Fruit fly (Drosophila melanogaster) whole organism, embryonic: ENCODE results near the gene Son.

Experiments
- ATbp ChIP-seq: fragments of 200-800 bp; sonication (Bioruptor generic); optimal IDR thresholded peaks from 2 replicates; lab custom pipeline; 2017; ENCODE audit warnings: missing biosample characterization, mild to moderate bottlenecking, missing genetic modification characterization, missing genetic modification reagents
- Asciz ChIP-seq: fragments of 200-800 bp; sonication (Bioruptor generic); optimal IDR thresholded peaks from 2 replicates; lab custom pipeline; 2017; ENCODE audit warnings: missing biosample characterization, mild to moderate bottlenecking, missing genetic modification characterization, missing genetic modification reagents
- CG10267 ChIP-seq: fragments of 200-800 bp; sonication (Bioruptor generic); optimal IDR thresholded peaks from 2 replicates; lab custom pipeline; 2018; ENCODE audit warnings: missing biosample characterization, mild to moderate bottlenecking, missing genetic modification characterization, moderate library complexity
- CG10565 ChIP-seq: fragments of 200-800 bp; sonication (Bioruptor generic); optimal IDR thresholded peaks from 3 replicates; lab custom pipeline; 2016; ENCODE audit warnings: missing biosample characterization, mild to moderate bottlenecking, missing genetic modification characterization
- CG11456 ChIP-seq: fragments of 200-800 bp; sonication (Bioruptor generic); IDR thresholded peaks from 3 replicates; pipeline ENCODE4 v1.3.6; 2022; ENCODE audit warnings: missing biosample characterization, missing genetic modification characterization
- CG12236 ChIP-seq: fragments of 200-800 bp; sonication (Bioruptor generic); optimal IDR thresholded peaks from 2 replicates; lab custom pipeline; 2016; ENCODE audit warnings: missing biosample characterization, missing genetic modification characterization
- CG12391 ChIP-seq: fragments of 200-800 bp; sonication (Bioruptor generic); optimal IDR thresholded peaks from 3 replicates; lab custom pipeline; 2018; ENCODE audit warnings: missing biosample characterization, mild to moderate bottlenecking, missing genetic modification characterization, moderate library complexity
- CG12769 ChIP-seq: fragments of 200-800 bp; sonication (Bioruptor generic); optimal IDR thresholded peaks from 2 replicates; lab custom pipeline; 2019; ENCODE audit warnings: missing biosample characterization, mild to moderate bottlenecking, missing genetic modification characterization, moderate library complexity
- CG15601 ChIP-seq: fragments of 200-800 bp; sonication (Bioruptor generic); optimal IDR thresholded peaks from 3 replicates; lab custom pipeline; 2019; ENCODE audit warnings: missing biosample characterization, mild to moderate bottlenecking, missing genetic modification characterization, moderate library complexity
- CG1603 ChIP-seq: fragments of 200-800 bp; sonication (Bioruptor generic); optimal IDR thresholded peaks from 2 replicates; lab custom pipeline; 2019; ENCODE audit warnings: missing biosample characterization, mild to moderate bottlenecking, missing genetic modification characterization, moderate library complexity
- CG17359 ChIP-seq: fragments of 200-800 bp; sonication (Bioruptor generic); optimal IDR thresholded peaks from 3 replicates; lab custom pipeline; 2018; ENCODE audit warnings: missing biosample characterization, mild to moderate bottlenecking, missing genetic modification characterization, moderate library complexity
- CG17802 ChIP-seq: fragments of 200-800 bp; sonication (Bioruptor generic); optimal IDR thresholded peaks from 2 replicates; lab custom pipeline; 2018; ENCODE audit warnings: missing biosample characterization, mild to moderate bottlenecking, missing genetic modification characterization, moderate library complexity
- CG17829 ChIP-seq: fragments of 200-800 bp; optimal IDR thresholded peaks from 2 replicates; lab custom pipeline; 2019; ENCODE audit warnings: missing biosample characterization, mild to moderate bottlenecking, missing genetic modification characterization, moderate library complexity
- CG18619 ChIP-seq: fragments of 200-800 bp; sonication (Bioruptor generic); optimal IDR thresholded peaks from 3 replicates; lab custom pipeline; 2017; ENCODE audit warnings: missing biosample characterization, mild to moderate bottlenecking, missing genetic modification characterization
- CG43689 ChIP-seq: fragments of 200-800 bp; sonication (Bioruptor generic); IDR thresholded peaks from 2 replicates; pipeline ENCODE4 v1.3.6; 2022; ENCODE audit warnings: missing biosample characterization, missing genetic modification characterization
- CG5180 ChIP-seq: fragments of 200-800 bp; sonication (Bioruptor generic); optimal IDR thresholded peaks from 3 replicates; lab custom pipeline; 2017; ENCODE audit warnings: missing biosample characterization, missing genetic modification characterization, mild to moderate bottlenecking, moderate library complexity, missing genetic modification reagents
- CG6854 ChIP-seq: fragments of 200-800 bp; sonication (Bioruptor generic); optimal IDR thresholded peaks from 3 replicates; lab custom pipeline; 2017; ENCODE audit warnings: missing biosample characterization, mild to moderate bottlenecking, missing genetic modification characterization
- CG7357 ChIP-seq: fragments of 200-800 bp; sonication (Bioruptor generic); IDR thresholded peaks from 3 replicates; pipeline ENCODE4 v1.3.6; 2022; ENCODE audit warnings: missing biosample characterization, missing genetic modification characterization
- CG7372 ChIP-seq: fragments of 200-800 bp; sonication (Bioruptor generic); IDR thresholded peaks from 2 replicates; pipeline ENCODE4 v1.3.6; 2022; ENCODE audit warnings: missing biosample characterization, missing genetic modification characterization
- CG7928 ChIP-seq: fragments of 200-800 bp; sonication (Bioruptor generic); optimal IDR thresholded peaks from 2 replicates; lab custom pipeline; 2017; ENCODE audit warnings: missing biosample characterization, mild to moderate bottlenecking, missing genetic modification characterization
- CG8388 ChIP-seq: fragments of 200-800 bp; sonication (Bioruptor generic); optimal IDR thresholded peaks from 2 replicates; lab custom pipeline; 2019; ENCODE audit warnings: missing biosample characterization, mild to moderate bottlenecking, missing genetic modification characterization, moderate library complexity
- Dfd ChIP-seq, 2 experiments: fragments of >200 bp; optimal IDR thresholded peaks; 2 replicates each; lab custom pipeline; 2017; ENCODE audit warnings: missing biosample characterization in 2 of 2, missing genetic modification characterization in 2 of 2
- Gug ChIP-seq: fragments of 200-800 bp; sonication (Bioruptor generic); IDR thresholded peaks from 4 replicates; pipeline ENCODE4 v1.3.6; 2022; ENCODE audit warnings: missing biosample characterization, missing genetic modification characterization
- Hand ChIP-seq: fragments of 200-800 bp; sonication (Bioruptor generic); optimal IDR thresholded peaks from 2 replicates; lab custom pipeline; 2017; ENCODE audit warnings: mild to moderate bottlenecking, missing biosample characterization, missing genetic modification reagents, missing genetic modification characterization
- HmgD ChIP-seq: fragments of 200-800 bp; sonication (Bioruptor generic); optimal IDR thresholded peaks from 3 replicates; lab custom pipeline; 2016; ENCODE audit warnings: missing biosample characterization, missing genetic modification characterization
- Hmx ChIP-seq: fragments of 200-800 bp; sonication (Bioruptor generic); optimal IDR thresholded peaks from 2 replicates; lab custom pipeline; 2016; ENCODE audit warnings: missing biosample characterization, missing genetic modification characterization
- Mes4 ChIP-seq: fragments of 200-800 bp; sonication (Bioruptor generic); optimal IDR thresholded peaks from 2 replicates; lab custom pipeline; 2016; ENCODE audit warnings: missing biosample characterization, missing genetic modification characterization
- NC2α ChIP-seq: fragments of 200-800 bp; sonication (Bioruptor generic); optimal IDR thresholded peaks from 2 replicates; lab custom pipeline; 2016; ENCODE audit warnings: missing biosample characterization, missing genetic modification characterization
- NC2β ChIP-seq: fragments of 200-800 bp; sonication (Bioruptor generic); optimal IDR thresholded peaks from 2 replicates; lab custom pipeline; 2016; ENCODE audit warnings: missing biosample characterization, missing genetic modification characterization
- Pdp1 ChIP-seq, 2 experiments: fragments of 200-800 bp; sonication (Bioruptor generic); optimal IDR thresholded peaks; 3 replicates each; lab custom pipeline; 2016; ENCODE audit warnings: missing biosample characterization in 2 of 2, missing genetic modification characterization in 2 of 2, mild to moderate bottlenecking in 1 of 2, moderate library complexity in 1 of 2
- Sin3A ChIP-seq: fragments of >200 bp; optimal IDR thresholded peaks from 2 replicates; lab custom pipeline; 2018
- Sry-δ ChIP-seq: fragments of 200-800 bp; sonication (Bioruptor generic); optimal IDR thresholded peaks from 2 replicates; lab custom pipeline; 2016; ENCODE audit warnings: missing biosample characterization, missing genetic modification characterization
- ato ChIP-seq: fragments of 200-800 bp; sonication (Bioruptor generic); IDR thresholded peaks from 2 replicates; pipeline ENCODE4 v1.3.6; 2022; ENCODE audit warnings: missing biosample characterization, missing genetic modification characterization; ENCODE audit not compliant: partially characterized antibody
- bowl ChIP-seq: fragments of 200-800 bp; sonication (Bioruptor generic); IDR thresholded peaks from 2 replicates; pipeline ENCODE4 v1.3.6; 2022; ENCODE audit warnings: missing biosample characterization, missing genetic modification characterization
- dmrt99B ChIP-seq: fragments of 200-800 bp; sonication (Bioruptor generic); optimal IDR thresholded peaks from 2 replicates; lab custom pipeline; 2018; ENCODE audit warnings: missing biosample characterization, mild to moderate bottlenecking, missing genetic modification characterization, moderate library complexity
- exex ChIP-seq: fragments of 200-800 bp; sonication (Bioruptor generic); optimal IDR thresholded peaks from 4 replicates; lab custom pipeline; 2018; ENCODE audit warnings: missing biosample characterization, mild to moderate bottlenecking, missing genetic modification characterization, moderate library complexity
- grau ChIP-seq: fragments of 200-800 bp; optimal IDR thresholded peaks from 3 replicates; lab custom pipeline; 2019; ENCODE audit warnings: missing biosample characterization, mild to moderate bottlenecking, missing genetic modification characterization, moderate library complexity
- hkb ChIP-seq, 2 experiments: fragments of 200-800 bp in 1 of 2; fragments of >200 bp in 1 of 2; sonication (Bioruptor generic) in 1 of 2; IDR thresholded peaks in 1 of 2; optimal IDR thresholded peaks in 1 of 2; 2 replicates each; pipeline versions ENCODE4 v1.3.6 to Lab custom; 2017 to 2022; ENCODE audit warnings: missing biosample characterization in 1 of 2, missing genetic modification characterization in 1 of 2
- mirr ChIP-seq: fragments of 200-800 bp; sonication (Bioruptor generic); optimal IDR thresholded peaks from 3 replicates; lab custom pipeline; 2018; ENCODE audit warnings: missing biosample characterization, mild to moderate bottlenecking, missing genetic modification characterization
- odd ChIP-seq: fragments of 200-800 bp; sonication (Bioruptor generic); optimal IDR thresholded peaks from 2 replicates; lab custom pipeline; 2017; ENCODE audit warnings: missing biosample characterization, mild to moderate bottlenecking, missing genetic modification characterization
- p53 ChIP-seq: fragments of 200-800 bp; sonication (Bioruptor generic); optimal IDR thresholded peaks from 2 replicates; lab custom pipeline; 2016; ENCODE audit warnings: missing biosample characterization, missing genetic modification characterization
- pita ChIP-seq: fragments of 200-800 bp; sonication (Bioruptor generic); optimal IDR thresholded peaks from 2 replicates; lab custom pipeline; 2017; ENCODE audit warnings: missing biosample characterization, mild to moderate bottlenecking, missing genetic modification characterization
- pzg ChIP-seq: fragments of 200-800 bp; sonication (Bioruptor generic); optimal IDR thresholded peaks from 3 replicates; lab custom pipeline; 2018; ENCODE audit warnings: missing biosample characterization, mild to moderate bottlenecking, missing genetic modification characterization, moderate library complexity
- run ChIP-seq: fragments of 200-800 bp; sonication (Bioruptor generic); optimal IDR thresholded peaks from 3 replicates; lab custom pipeline; 2018; ENCODE audit warnings: missing biosample characterization, mild to moderate bottlenecking, missing genetic modification characterization
- seq ChIP-seq: fragments of 200-800 bp; sonication (Bioruptor generic); IDR thresholded peaks from 2 replicates; pipeline ENCODE4 v1.3.6; 2022; ENCODE audit warnings: missing biosample characterization, missing genetic modification characterization
- twi ChIP-seq: fragments of 200-800 bp; optimal IDR thresholded peaks from 2 replicates; lab custom pipeline; 2019; ENCODE audit warnings: missing biosample characterization, mild to moderate bottlenecking, missing genetic modification characterization, moderate library complexity
- z ChIP-seq: fragments of 200-800 bp; sonication (Bioruptor generic); IDR thresholded peaks from 3 replicates; pipeline ENCODE4 v1.3.6; 2022; ENCODE audit warnings: missing biosample characterization, missing genetic modification characterization
- zf30C ChIP-seq: fragments of 200-800 bp; sonication (Bioruptor generic); optimal IDR thresholded peaks from 3 replicates; lab custom pipeline; 2018; ENCODE audit warnings: missing biosample characterization, mild to moderate bottlenecking, missing genetic modification characterization
- zfh1 ChIP-seq: fragments of 200-800 bp; sonication (Bioruptor generic); IDR thresholded peaks from 3 replicates; pipeline ENCODE4 v1.3.6; 2022; ENCODE audit warnings: missing biosample characterization, missing genetic modification characterization

The Son gene

DNA sequence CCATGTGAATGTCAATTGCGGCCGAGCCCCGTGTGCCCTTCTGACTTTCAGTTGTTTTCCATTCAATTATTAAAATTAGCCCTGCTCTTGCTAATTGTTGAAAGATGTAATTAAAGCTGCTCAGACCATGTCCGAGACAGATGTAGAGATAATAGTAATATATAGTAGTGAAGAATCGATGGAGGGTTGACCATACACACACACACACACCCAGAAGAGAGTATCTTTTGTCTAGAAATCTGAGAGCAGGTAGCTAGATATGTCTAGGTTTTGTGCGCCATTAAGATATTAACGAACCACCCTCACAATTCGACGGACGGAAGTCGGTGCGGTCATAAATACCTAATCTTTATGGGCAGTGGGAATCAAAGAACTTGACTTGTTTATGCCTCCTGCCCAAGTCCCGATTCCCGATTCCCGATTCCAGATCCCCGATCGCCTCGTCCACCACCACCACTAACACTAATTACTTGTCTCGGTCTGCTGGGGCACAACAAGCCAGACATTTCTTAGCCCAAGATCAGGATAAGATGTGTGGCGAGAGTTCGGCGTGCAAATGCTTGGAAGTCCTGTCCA, 26.7 kb downstream of the Son start (continued):
- TF ChIP-seq z (GFP tag; lab: Robert Waterston, UW) (no peak), mirr (GFP tag; lab: Kevin White, UChicago) (no peak), HmgD (GFP tag; lab: Kevin White, UChicago) (no peak), bowl (no peak), Pdp1 (GFP tag; optimal IDR thresholded peaks at IDR 0.05; lab: Kevin White, UChicago) (no peak), ato (GFP tag; lab: Robert Waterston, UW) (no peak), CG15601 (tag; lab: Kevin White, UChicago) (no peak)

DNA sequence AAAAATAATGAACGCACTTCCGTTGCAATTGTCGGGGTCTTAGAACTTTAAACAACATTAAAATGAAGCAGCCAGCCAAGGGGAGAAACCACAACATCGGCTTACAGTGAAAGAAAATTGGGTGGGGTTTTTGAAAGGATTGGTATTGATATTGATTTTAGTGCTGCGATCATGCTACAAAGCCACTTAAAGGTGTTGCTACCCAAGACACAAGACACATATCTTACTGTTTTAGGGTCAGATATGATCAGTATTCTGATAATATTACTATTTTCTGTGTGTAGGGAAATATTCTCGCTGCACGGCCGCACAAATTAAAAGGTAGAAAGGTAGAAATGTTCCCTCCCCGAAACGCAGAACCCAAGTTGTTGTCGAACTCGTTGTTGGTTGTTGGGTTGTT, 27.2 kb downstream of the Son start:
- TF ChIP-seq CG7372 (GFP tag; lab: Robert Waterston, UW): no peak
- no peak for TF ChIP-seq run
- TF ChIP-seq CG6854 (GFP tag; lab: Kevin White, UChicago): no peak
- peak; percentile 63 for TF ChIP-seq NC2β
- peak; percentile 20; the same call in 1 of the 3 replicates for TF ChIP-seq CG7357 (GFP tag; lab: Robert Waterston, UW)
- no peak for TF ChIP-seq Hmx
- peak; percentile 13 for TF ChIP-seq dmrt99B
- TF ChIP-seq hkb (optimal IDR thresholded peaks at IDR 0.05; lab: Kevin White, UChicago): no peak
- 0 out of 2 replicates have a peak, but pooled peaks have one; percentile 13 for TF ChIP-seq hkb (GFP tag; IDR thresholded peaks at IDR 0.05; lab: Robert Waterston, UW)
- no peak for TF ChIP-seq Mes4 (GFP tag; lab: Kevin White, UChicago)
- TF ChIP-seq grau (tag; lab: Kevin White, UChicago): peak; percentile 28
- TF ChIP-seq CG12236 (GFP tag; lab: Kevin White, UChicago): no peak
- TF ChIP-seq Sin3A (lab: Kevin White, UChicago): no peak
- TF ChIP-seq CG12391 (tag; lab: Kevin White, UChicago): peak; percentile 38
- no peak for TF ChIP-seq CG7928
- TF ChIP-seq Hand (GFP tag; lab: Kevin White, UChicago): no peak
- no peak for TF ChIP-seq CG18619 (GFP tag; lab: Kevin White, UChicago)
- TF ChIP-seq ATbp (GFP tag; lab: Kevin White, UChicago): no peak
- TF ChIP-seq CG17829: peak; percentile 78
- TF ChIP-seq CG10565: no peak
- no peak for TF ChIP-seq NC2α (GFP tag; lab: Kevin White, UChicago)
- peak; percentile 51 for TF ChIP-seq CG8388 (GFP tag; lab: Kevin White, UChicago)
- no peak for TF ChIP-seq seq (GFP tag; lab: Robert Waterston, UW)
- no peak for TF ChIP-seq pita (GFP tag; lab: Kevin White, UChicago)
- no peak for TF ChIP-seq exex
- TF ChIP-seq CG5180: no peak
- TF ChIP-seq CG11456: no peak
- TF ChIP-seq Gug: no peak
- TF ChIP-seq odd (GFP tag; lab: Kevin White, UChicago): no peak
- no peak for TF ChIP-seq CG43689 (GFP tag; lab: Robert Waterston, UW)
- TF ChIP-seq CG1603 (tag; lab: Kevin White, UChicago): peak; percentile 77
- TF ChIP-seq Asciz (GFP tag; lab: Kevin White, UChicago): no peak
- TF ChIP-seq zf30C: peak; percentile 77
- no peak for TF ChIP-seq CG12769
- no peak for TF ChIP-seq Sry-δ
- peak; percentile 52 for TF ChIP-seq CG10267
- TF ChIP-seq CG17359 (tag; lab: Kevin White, UChicago): no peak
- TF ChIP-seq pzg: no peak
- TF ChIP-seq twi (tag; lab: Kevin White, UChicago): no peak
- no peak for TF ChIP-seq Dfd (GFP tag; optimal IDR thresholded peaks at IDR 0.05; lab: Kevin White, UChicago)
- TF ChIP-seq CG17802 (tag; lab: Kevin White, UChicago): no peak
- TF ChIP-seq p53 (GFP tag; lab: Kevin White, UChicago): no peak
- peak; percentile 68; the same call in 1 of the 3 replicates for TF ChIP-seq zfh1 (GFP tag; lab: Robert Waterston, UW)
